Fruit fly (Drosophila melanogaster): ENCODE results near the gene Rrp46.

DNA sequence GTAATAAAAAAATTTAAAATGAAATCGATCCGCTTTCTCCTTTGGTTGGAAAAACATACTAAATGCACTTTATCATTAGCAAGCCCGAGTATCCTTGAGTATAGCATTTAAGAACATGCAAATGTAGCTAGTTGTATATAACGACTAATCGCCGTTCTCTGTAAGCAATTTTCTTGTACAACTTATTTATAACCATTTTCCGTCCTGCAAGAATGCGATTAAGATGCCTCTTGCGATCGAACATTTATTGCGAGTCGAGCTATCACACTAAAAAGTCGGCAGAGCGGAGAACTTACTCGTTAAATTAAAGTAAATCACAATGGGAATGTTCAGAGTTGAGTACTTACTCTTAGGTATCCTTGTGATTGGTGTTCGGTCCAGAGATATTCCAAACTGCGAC is 12.4 kb upstream of the Rrp46 start, which contains the start of gene mthl11:
- TF ChIP-seq CG17806 (tag; optimal IDR thresholded peaks at IDR 0.05) (no peak), Pif1B (GFP tag; optimal IDR thresholded peaks at IDR 0.05) (no peak), fd96Ca (GFP tag; IDR thresholded peaks at IDR 0.05) (no peak), EcR (GFP tag; optimal IDR thresholded peaks at IDR 0.05) (no peak), gl (tag; optimal IDR thresholded peaks at IDR 0.05) (no peak), CG15710 (tag; optimal IDR thresholded peaks at IDR 0.05) (no peak), Pif1A (GFP tag; optimal IDR thresholded peaks at IDR 0.05) (no peak), D1 (tag; optimal IDR thresholded peaks at IDR 0.05) (no peak), Ets98B (GFP tag; IDR thresholded peaks at IDR 0.05) (no peak)

Measured in whole organism, pupa.